Worm (Caenorhabditis elegans) whole organism, mixed stage, embryonic: ENCODE measurements around the gene F37C4.6.

Source experiments
- M03D4.4 ChIP-seq: sonication (generic microtip); optimal IDR thresholded peaks from 2 replicates; lab custom pipeline; 2017; ENCODE audit warnings: mild to moderate bottlenecking, missing genetic modification characterization, missing compliant biosample characterization
- bed-3 ChIP-seq: fragments of 200-800 bp; sonication (Bioruptor generic); optimal IDR thresholded peaks from 3 replicates; lab custom pipeline; 2018; ENCODE audit warnings: mild to moderate bottlenecking, missing genetic modification characterization, moderate library complexity, missing compliant biosample characterization
- blmp-1 ChIP-seq: fragments of 150-350 bp; optimal IDR thresholded peaks from 2 replicates; lab custom pipeline; 2014; ENCODE audit warnings: missing biosample characterization, missing genetic modification characterization
- ceh-39 ChIP-seq: fragments of 150-350 bp; optimal IDR thresholded peaks from 2 replicates; lab custom pipeline; 2014; ENCODE audit warnings: missing biosample characterization, missing genetic modification characterization
- ceh-83 ChIP-seq: fragments of 200-800 bp; sonication (Bioruptor generic); optimal IDR thresholded peaks from 2 replicates; lab custom pipeline; 2018; ENCODE audit warnings: mild to moderate bottlenecking, missing genetic modification characterization, missing compliant biosample characterization
- ces-1 ChIP-seq: fragments of 150-350 bp; optimal IDR thresholded peaks from 2 replicates; lab custom pipeline; 2014; ENCODE audit warnings: missing biosample characterization, missing genetic modification reagents, missing genetic modification characterization
- cnd-1 ChIP-seq: fragments of 200-800 bp; sonication (Bioruptor generic); optimal IDR thresholded peaks from 2 replicates; lab custom pipeline; 2018; ENCODE audit warnings: mild to moderate bottlenecking, missing genetic modification characterization, missing compliant biosample characterization
- drap-1 ChIP-seq: fragments of 200-800 bp; sonication (Bioruptor generic); optimal IDR thresholded peaks from 3 replicates; lab custom pipeline; 2018; ENCODE audit warnings: mild to moderate bottlenecking, missing genetic modification characterization, missing compliant biosample characterization
- flh-1 ChIP-seq: fragments of 200-800 bp; sonication (Bioruptor generic); optimal IDR thresholded peaks from 2 replicates; lab custom pipeline; 2018; ENCODE audit warnings: mild to moderate bottlenecking, missing genetic modification characterization, moderate library complexity, missing compliant biosample characterization
- ham-2 ChIP-seq: fragments of 200-800 bp; sonication (Bioruptor generic); optimal IDR thresholded peaks from 2 replicates; lab custom pipeline; 2018; ENCODE audit warnings: mild to moderate bottlenecking, missing genetic modification characterization, missing compliant biosample characterization
- lin-32 ChIP-seq: fragments of 200-800 bp; sonication (Bioruptor generic); optimal IDR thresholded peaks from 2 replicates; lab custom pipeline; 2018; ENCODE audit warnings: mild to moderate bottlenecking, missing genetic modification characterization, missing compliant biosample characterization
- lsy-2 ChIP-seq: fragments of 150-350 bp; optimal IDR thresholded peaks from 2 replicates; lab custom pipeline; 2014; ENCODE audit warnings: missing biosample characterization, missing genetic modification characterization
- mep-1 ChIP-seq: fragments of 150-350 bp; optimal IDR thresholded peaks from 2 replicates; lab custom pipeline; 2017; ENCODE audit warnings: missing biosample characterization, missing genetic modification reagents, missing genetic modification characterization, inconsistent platforms
- mls-2 ChIP-seq: sonication (generic microtip); optimal IDR thresholded peaks from 2 replicates; lab custom pipeline; 2016; ENCODE audit warnings: mild to moderate bottlenecking, missing genetic modification characterization, moderate library complexity, missing compliant biosample characterization
- nhr-12 ChIP-seq: fragments of 150-350 bp; optimal IDR thresholded peaks from 2 replicates; lab custom pipeline; 2014; ENCODE audit warnings: missing biosample characterization, missing genetic modification characterization
- nhr-2 ChIP-seq: fragments of 150-350 bp; optimal IDR thresholded peaks from 2 replicates; lab custom pipeline; 2014; ENCODE audit warnings: missing biosample characterization, missing genetic modification characterization
- nhr-237 ChIP-seq: fragments of 150-350 bp; optimal IDR thresholded peaks from 2 replicates; lab custom pipeline; 2014; ENCODE audit warnings: missing biosample characterization, missing genetic modification characterization
- nhr-28 ChIP-seq: fragments of 150-350 bp; optimal IDR thresholded peaks from 2 replicates; lab custom pipeline; 2014; ENCODE audit warnings: missing biosample characterization, missing genetic modification characterization
- nhr-76 ChIP-seq: sonication (generic microtip); optimal IDR thresholded peaks from 2 replicates; lab custom pipeline; 2017; ENCODE audit warnings: missing biosample characterization, missing genetic modification characterization
- pha-4 ChIP-seq: fragments of 150-350 bp; optimal IDR thresholded peaks from 2 replicates; lab custom pipeline; 2018; ENCODE audit warnings: missing biosample characterization, missing genetic modification reagents, missing genetic modification characterization
- sem-2 ChIP-seq: fragments of 200-800 bp; sonication (Bioruptor generic); optimal IDR thresholded peaks from 2 replicates; lab custom pipeline; 2018; ENCODE audit warnings: mild to moderate bottlenecking, missing genetic modification characterization, missing compliant biosample characterization
- snpc-4 ChIP-seq: fragments of 150-350 bp; optimal IDR thresholded peaks from 2 replicates; lab custom pipeline; 2014; ENCODE audit warnings: missing biosample characterization, missing genetic modification characterization
- sptf-1 ChIP-seq: sonication (generic microtip); optimal IDR thresholded peaks from 2 replicates; lab custom pipeline; 2017; ENCODE audit warnings: mild to moderate bottlenecking, missing genetic modification characterization, moderate library complexity, missing compliant biosample characterization
- tbx-8 ChIP-seq: fragments of 200-800 bp; sonication (Bioruptor generic); optimal IDR thresholded peaks from 2 replicates; lab custom pipeline; 2018; ENCODE audit warnings: mild to moderate bottlenecking, missing genetic modification characterization, moderate library complexity, missing compliant biosample characterization
- unc-120 ChIP-seq: sonication (generic microtip); optimal IDR thresholded peaks from 2 replicates; lab custom pipeline; 2017; ENCODE audit warnings: missing genetic modification characterization, missing compliant biosample characterization; ENCODE audit not compliant: poor library complexity, severe bottlenecking
- unc-39 ChIP-seq: fragments of 150-350 bp; optimal IDR thresholded peaks from 2 replicates; lab custom pipeline; 2014; ENCODE audit warnings: missing biosample characterization, missing genetic modification characterization
- unc-62 ChIP-seq: fragments of 150-350 bp; optimal IDR thresholded peaks from 2 replicates; lab custom pipeline; 2014; ENCODE audit warnings: missing biosample characterization, missing genetic modification reagents, missing genetic modification characterization
- zip-8 ChIP-seq: fragments of 150-350 bp; optimal IDR thresholded peaks from 2 replicates; lab custom pipeline; 2014; ENCODE audit warnings: missing biosample characterization, missing genetic modification characterization
- ztf-11 ChIP-seq: fragments of 150-350 bp; optimal IDR thresholded peaks from 2 replicates; lab custom pipeline; 2014; ENCODE audit warnings: missing biosample characterization, missing genetic modification characterization

Gene F37C4.6

ce11 chrIV:3859552-3859951 lies 18.6 kb downstream of the F37C4.6 start:
- TF ChIP-seq cnd-1 (tag; lab: Kevin White, UChicago) (no peak), nhr-12 (tag; lab: Kevin White, UChicago) (no peak), mls-2 (no peak), pha-4 (tag; lab: Kevin White, UChicago) (no peak), ztf-11 (tag; lab: Kevin White, UChicago) (no peak), M03D4.4 (tag; lab: Kevin White, UChicago) (no peak), nhr-237 (tag; lab: Kevin White, UChicago) (no peak), bed-3 (GFP tag; lab: Kevin White, UChicago) (no peak), nhr-28 (tag; lab: Kevin White, UChicago) (no peak), snpc-4 (tag; lab: Kevin White, UChicago) (no peak), ceh-83 (GFP tag; lab: Kevin White, UChicago) (no peak), blmp-1 (tag; lab: Kevin White, UChicago) (no peak), sptf-1 (tag; lab: Kevin White, UChicago) (no peak), drap-1 (no peak), zip-8 (tag; lab: Kevin White, UChicago) (no peak), unc-39 (tag; lab: Kevin White, UChicago) (no peak), lin-32 (GFP tag; lab: Kevin White, UChicago) (no peak)

ce11 chrIV:3857999-3858552 lies 20.1 kb downstream of the F37C4.6 start:
- TF ChIP-seq lin-32 (GFP tag; lab: Kevin White, UChicago) (no peak), ham-2 (GFP tag; lab: Kevin White, UChicago) (no peak), unc-62 (peak; percentile 76), ztf-11 (tag; lab: Kevin White, UChicago) (no peak), mls-2 (no peak), ceh-83 (GFP tag; lab: Kevin White, UChicago) (no peak), ceh-39 (no peak), nhr-76 (tag; lab: Kevin White, UChicago) (no peak), nhr-28 (tag; lab: Kevin White, UChicago) (no peak), flh-1 (GFP tag; lab: Kevin White, UChicago) (no peak), nhr-2 (no peak), sem-2 (GFP tag; lab: Kevin White, UChicago) (no peak), ces-1 (GFP tag; lab: Kevin White, UChicago) (peak; percentile 35)

ce11 chrIV:3856190-3856589 lies 21.9 kb downstream of the F37C4.6 start:
- TF ChIP-seq tbx-8 (GFP tag; lab: Kevin White, UChicago) (no peak), lsy-2 (tag; lab: Kevin White, UChicago) (peak; percentile 45), unc-120 (tag; lab: Kevin White, UChicago) (peak; percentile 17)
- TF ChIP-seq, all 35 proteins: peak for 2

ce11 chrIV:3855543-3855942 lies 22.6 kb downstream of the F37C4.6 start, which contains the start of gene zag-1:
zag-1 (plus strand) TSS chrIV:3855843.
- no peak for TF ChIP-seq pha-4 (tag; lab: Kevin White, UChicago)
- TF ChIP-seq nhr-76 (tag; lab: Kevin White, UChicago), result no peak
- no peak for TF ChIP-seq flh-1 (GFP tag; lab: Kevin White, UChicago)
- peak; percentile 4 for TF ChIP-seq blmp-1 (tag; lab: Kevin White, UChicago)
- no peak for TF ChIP-seq lsy-2 (tag; lab: Kevin White, UChicago)
- no peak for TF ChIP-seq nhr-2
- TF ChIP-seq, all 35 proteins: peak for 1

- TF ChIP-seq lin-32 (GFP tag; lab: Kevin White, UChicago) (no peak), unc-120 (tag; lab: Kevin White, UChicago) (peak; percentile 15), mep-1 (tag; lab: Kevin White, UChicago) (no peak), blmp-1 (tag; lab: Kevin White, UChicago) (no peak), mls-2 (peak; percentile 50), sptf-1 (tag; lab: Kevin White, UChicago) (peak; percentile 41), ztf-11 (tag; lab: Kevin White, UChicago) (no peak), lsy-2 (tag; lab: Kevin White, UChicago) (no peak), tbx-8 (GFP tag; lab: Kevin White, UChicago) (no peak), flh-1 (GFP tag; lab: Kevin White, UChicago) (peak; percentile 17), ham-2 (GFP tag; lab: Kevin White, UChicago) (no peak)
Observed at ce11 chrIV:3854606-3855005, 23.5 kb downstream of the F37C4.6 start.
